Worm (Caenorhabditis elegans) whole organism, L2 larva: ENCODE results near the gene ssp-34.
A peak's percentile ranks its signal among the peaks of the same experiment; 100 is the strongest.

Experiments
- F13H6.1 ChIP-seq: sonication (generic microtip); optimal IDR thresholded peaks from 2 replicates; lab custom pipeline; 2016; ENCODE audit warnings: missing genetic modification characterization, missing compliant biosample characterization
- ceh-82 ChIP-seq: fragments of 150-350 bp; optimal IDR thresholded peaks from 2 replicates; lab custom pipeline; 2014; ENCODE audit warnings: missing biosample characterization, missing genetic modification characterization
- elt-1 ChIP-seq: fragments of 150-350 bp; optimal IDR thresholded peaks from 2 replicates; lab custom pipeline; 2014; ENCODE audit warnings: missing biosample characterization, missing genetic modification characterization
- fos-1 ChIP-seq: fragments of 150-350 bp; optimal IDR thresholded peaks from 2 replicates; lab custom pipeline; 2014; ENCODE audit warnings: missing biosample characterization, missing genetic modification characterization
- lin-39 ChIP-seq: fragments of 150-350 bp; optimal IDR thresholded peaks from 2 replicates; lab custom pipeline; 2014; ENCODE audit warnings: missing biosample characterization, missing genetic modification reagents, missing genetic modification characterization
- unc-39 ChIP-seq: fragments of 150-350 bp; optimal IDR thresholded peaks from 2 replicates; lab custom pipeline; 2014; ENCODE audit warnings: missing biosample characterization, missing genetic modification characterization

DNA sequence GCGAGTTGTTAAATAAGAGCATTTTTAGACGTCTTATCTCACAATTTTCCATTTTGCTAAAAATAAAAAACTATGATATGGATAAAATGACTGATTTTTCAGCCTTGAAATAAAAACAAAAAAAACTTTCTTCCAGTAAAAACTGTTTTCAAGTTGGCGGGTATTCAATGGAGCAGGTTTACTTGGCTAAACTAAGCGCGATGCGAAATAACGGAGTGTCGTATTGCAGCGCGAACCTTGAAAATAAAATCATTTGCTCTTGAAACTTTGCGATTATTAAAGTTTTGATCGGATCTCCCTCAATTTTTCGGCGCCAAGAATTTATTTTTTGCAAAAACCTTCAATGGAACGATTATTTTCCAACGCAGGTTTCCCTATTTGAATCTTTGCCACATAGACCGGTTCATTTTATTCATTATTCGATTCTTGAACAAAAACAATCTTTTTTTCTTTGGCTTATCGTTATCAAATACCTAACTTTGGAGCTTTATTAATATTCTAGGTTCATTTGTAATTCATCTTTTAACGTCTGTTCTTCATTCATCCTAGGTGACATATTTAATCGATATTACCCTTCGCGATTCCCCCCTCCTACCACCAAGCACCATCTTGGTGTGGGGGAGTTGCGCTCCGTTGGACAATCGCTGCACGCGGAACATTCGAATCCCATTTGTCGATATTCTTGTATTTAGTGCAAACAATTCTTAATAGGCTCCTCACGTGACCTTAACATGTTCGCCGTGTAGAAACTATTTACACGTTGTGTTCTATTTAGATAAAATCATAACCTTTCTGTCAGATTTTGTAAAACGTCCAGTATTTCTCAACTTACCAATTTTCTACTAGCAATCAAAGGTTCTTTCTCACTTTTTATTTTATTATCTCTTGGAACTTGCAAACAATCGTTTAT lies 3.6 kb downstream of the ssp-34 start, which contains the start of the genes orc-5 and cyb-1:
- no peak for TF ChIP-seq unc-39 (tag; lab: Kevin White, UChicago)
- peak; percentile 14 for TF ChIP-seq ceh-82 (tag; lab: Kevin White, UChicago)
- peak; percentile 5 for TF ChIP-seq fos-1 (tag; lab: Kevin White, UChicago)
- no peak for TF ChIP-seq lin-39
- TF ChIP-seq F13H6.1 (tag; lab: Kevin White, UChicago), result no peak
- no peak for TF ChIP-seq elt-1 (tag; lab: Kevin White, UChicago)
